Worm (Caenorhabditis elegans) whole organism, L4 larva: ENCODE measurements around the gene F42A6.1.

Experiments used
- D1046.2 ChIP-seq: fragments of 200-800 bp; sonication (Bioruptor generic); IDR thresholded peaks from 2 replicates; pipeline ENCODE4 v1.3.6; 2022; ENCODE audit warnings: missing genetic modification characterization, missing compliant biosample characterization
- F44E2.7 ChIP-seq: fragments of 200-800 bp; sonication (Bioruptor generic); IDR thresholded peaks from 2 replicates; pipeline ENCODE4 v2.1.2; 2022; ENCODE audit warnings: missing genetic modification characterization, missing compliant biosample characterization
- F49E8.2 ChIP-seq: sonication (generic microtip); optimal IDR thresholded peaks from 2 replicates; lab custom pipeline; 2016; ENCODE audit warnings: missing compliant biosample characterization, mild to moderate bottlenecking, missing genetic modification characterization, borderline replicate concordance
- T20F7.1 ChIP-seq: fragments of 200-800 bp; sonication (Bioruptor generic); optimal IDR thresholded peaks from 2 replicates; lab custom pipeline; 2018; ENCODE audit warnings: mild to moderate bottlenecking, missing genetic modification characterization, missing compliant biosample characterization
- T26A8.4 ChIP-seq: fragments of 200-800 bp; sonication (Bioruptor generic); IDR thresholded peaks from 2 replicates; pipeline ENCODE4 v1.3.6; 2022; ENCODE audit warnings: missing genetic modification characterization, missing compliant biosample characterization
- Y5F2A.4 ChIP-seq: fragments of 200-800 bp; sonication (Bioruptor generic); optimal IDR thresholded peaks from 2 replicates; lab custom pipeline; 2018; ENCODE audit warnings: mild to moderate bottlenecking, missing genetic modification characterization, missing compliant biosample characterization
- Y75B8A.6 ChIP-seq: fragments of 200-800 bp; sonication (Bioruptor generic); IDR thresholded peaks from 2 replicates; pipeline ENCODE4 v1.3.6; 2022; ENCODE audit warnings: missing genetic modification reagents, missing genetic modification characterization, missing compliant biosample characterization
- ZK546.5 ChIP-seq, 2 experiments: sonication (generic microtip); optimal IDR thresholded peaks; 2 replicates each; lab custom pipeline; 2017; ENCODE audit warnings: missing biosample characterization in 2 of 2, missing genetic modification characterization in 2 of 2
- attf-4 ChIP-seq: sonication (generic microtip); optimal IDR thresholded peaks from 3 replicates; lab custom pipeline; 2017; ENCODE audit warnings: missing biosample characterization, missing genetic modification characterization
- ceh-20 ChIP-seq: fragments of 200-800 bp; sonication (Bioruptor generic); IDR thresholded peaks from 2 replicates; pipeline ENCODE4 v1.3.6; 2022; ENCODE audit warnings: missing genetic modification reagents, missing genetic modification characterization, missing compliant biosample characterization
- ceh-44 ChIP-seq: fragments of 200-800 bp; sonication (Bioruptor generic); IDR thresholded peaks from 2 replicates; pipeline ENCODE4 v1.3.6; 2022; ENCODE audit warnings: missing genetic modification reagents, missing genetic modification characterization, missing compliant biosample characterization
- daf-16 ChIP-seq, 3 experiments: sonication (generic microtip); optimal IDR thresholded peaks; 2 replicates each; lab custom pipeline; 2016 to 2017; ENCODE audit warnings: missing genetic modification characterization in 3 of 3, missing genetic modification reagents in 3 of 3, mild to moderate bottlenecking in 2 of 3, missing compliant biosample characterization in 2 of 3, missing biosample characterization in 1 of 3, moderate library complexity in 1 of 3
- dmd-6 ChIP-seq: fragments of 200-800 bp; sonication (Bioruptor generic); IDR thresholded peaks from 2 replicates; pipeline ENCODE4 v1.3.6; 2022; ENCODE audit warnings: missing genetic modification reagents, missing genetic modification characterization, missing compliant biosample characterization
- duxl-1 ChIP-seq: sonication (generic microtip); optimal IDR thresholded peaks from 2 replicates; lab custom pipeline; 2016; ENCODE audit warnings: mild to moderate bottlenecking, missing genetic modification characterization, moderate library complexity, missing compliant biosample characterization; ENCODE audit not compliant: poor library complexity
- dve-1 ChIP-seq: sonication (generic microtip); optimal IDR thresholded peaks from 2 replicates; lab custom pipeline; 2017; ENCODE audit warnings: antibody characterized with exemption, mild to moderate bottlenecking, missing genetic modification characterization, missing compliant biosample characterization; ENCODE audit not compliant: insufficient read depth
- egl-27 ChIP-seq: sonication (generic microtip); optimal IDR thresholded peaks from 3 replicates; lab custom pipeline; 2017; ENCODE audit warnings: missing biosample characterization, missing genetic modification reagents, missing genetic modification characterization
- fkh-10 ChIP-seq: fragments of 150-350 bp; optimal IDR thresholded peaks from 2 replicates; lab custom pipeline; 2014; ENCODE audit warnings: missing biosample characterization, missing genetic modification reagents, missing genetic modification characterization
- gei-8 ChIP-seq: fragments of 200-800 bp; sonication (Bioruptor generic); optimal IDR thresholded peaks from 2 replicates; lab custom pipeline; 2018; ENCODE audit warnings: mild to moderate bottlenecking, missing genetic modification characterization, missing compliant biosample characterization
- hlh-30 ChIP-seq: sonication (generic microtip); optimal IDR thresholded peaks from 2 replicates; lab custom pipeline; 2017; ENCODE audit warnings: antibody characterized with exemption, mild to moderate bottlenecking, missing genetic modification characterization, missing compliant biosample characterization; ENCODE audit not compliant: insufficient read depth
- hmg-1.1 ChIP-seq: fragments of 200-800 bp; sonication (Bioruptor generic); IDR thresholded peaks from 2 replicates; pipeline ENCODE4 v1.3.6; 2022; ENCODE audit warnings: missing genetic modification reagents, missing genetic modification characterization, missing compliant biosample characterization
- lim-7 ChIP-seq: fragments of 200-800 bp; sonication (Bioruptor generic); IDR thresholded peaks from 2 replicates; pipeline ENCODE4 v1.3.6; 2022; ENCODE audit warnings: missing genetic modification characterization, missing compliant biosample characterization
- lin-1 ChIP-seq: fragments of 200-800 bp; sonication (Bioruptor generic); IDR thresholded peaks from 2 replicates; pipeline ENCODE4 v1.3.6; 2022; ENCODE audit warnings: missing genetic modification reagents, missing genetic modification characterization, missing compliant biosample characterization
- lin-15B ChIP-seq: fragments of 150-350 bp; sonication (generic microtip); optimal IDR thresholded peaks from 3 replicates; lab custom pipeline; 2014; ENCODE audit warnings: missing biosample characterization, missing genetic modification characterization
- lin-38 ChIP-seq: fragments of 200-800 bp; sonication (Bioruptor generic); IDR thresholded peaks from 2 replicates; pipeline ENCODE4 v1.3.6; 2022; ENCODE audit warnings: missing genetic modification reagents, missing genetic modification characterization, missing compliant biosample characterization
- lir-3 ChIP-seq: sonication (generic microtip); optimal IDR thresholded peaks from 2 replicates; lab custom pipeline; 2016; ENCODE audit warnings: mild to moderate bottlenecking, missing genetic modification characterization, missing compliant biosample characterization
- madf-9 ChIP-seq: fragments of 200-800 bp; sonication (Bioruptor generic); conservative IDR thresholded peaks from 2 replicates; pipeline ENCODE4 v1.3.6; 2022; ENCODE audit warnings: missing genetic modification reagents, missing genetic modification characterization, missing compliant biosample characterization
- mdl-1 ChIP-seq, 2 experiments: fragments of 150-350 bp in 1 of 2; sonication (generic microtip) in 1 of 2; optimal IDR thresholded peaks; 2 replicates each; lab custom pipeline; 2014 to 2017; ENCODE audit warnings: missing biosample characterization in 2 of 2, missing genetic modification characterization in 2 of 2
- mdt-29 ChIP-seq: fragments of 200-800 bp; sonication (Bioruptor generic); IDR thresholded peaks from 2 replicates; pipeline ENCODE4 v1.3.6; 2022; ENCODE audit warnings: missing genetic modification reagents, missing genetic modification characterization, missing compliant biosample characterization
- nhr-111 ChIP-seq: fragments of 200-800 bp; sonication (Bioruptor generic); optimal IDR thresholded peaks from 2 replicates; lab custom pipeline; 2018; ENCODE audit warnings: mild to moderate bottlenecking, missing genetic modification characterization, missing compliant biosample characterization
- nhr-28 ChIP-seq: fragments of 150-350 bp; optimal IDR thresholded peaks from 2 replicates; lab custom pipeline; 2014; ENCODE audit warnings: missing biosample characterization, missing genetic modification characterization
- nhr-6 ChIP-seq: fragments of 150-350 bp; optimal IDR thresholded peaks from 2 replicates; lab custom pipeline; 2014; ENCODE audit warnings: missing biosample characterization, missing genetic modification characterization
- nhr-76 ChIP-seq: fragments of 150-350 bp; optimal IDR thresholded peaks from 2 replicates; lab custom pipeline; 2014; ENCODE audit warnings: missing biosample characterization, missing genetic modification characterization
- pqm-1 ChIP-seq: sonication (generic microtip); optimal IDR thresholded peaks from 2 replicates; lab custom pipeline; 2017; ENCODE audit warnings: missing biosample characterization, missing genetic modification characterization
- rbr-2 ChIP-seq: sonication (generic microtip); optimal IDR thresholded peaks from 2 replicates; lab custom pipeline; 2016; ENCODE audit warnings: missing genotype, missing genetic modification characterization, missing compliant biosample characterization
- sdz-12 ChIP-seq: fragments of 200-800 bp; sonication (Bioruptor generic); optimal IDR thresholded peaks from 2 replicates; lab custom pipeline; 2018; ENCODE audit warnings: mild to moderate bottlenecking, missing genetic modification characterization, missing compliant biosample characterization
- set-16 ChIP-seq: fragments of 200-800 bp; sonication (Bioruptor generic); IDR thresholded peaks from 2 replicates; pipeline ENCODE4 v1.3.6; 2022; ENCODE audit warnings: missing genetic modification reagents, missing genetic modification characterization, missing compliant biosample characterization
- skn-1 ChIP-seq: fragments of 150-350 bp; optimal IDR thresholded peaks from 2 replicates; lab custom pipeline; 2014; ENCODE audit warnings: missing biosample characterization, missing genetic modification characterization
- snpc-1.2 ChIP-seq: fragments of 200-800 bp; sonication (Bioruptor generic); IDR thresholded peaks from 2 replicates; pipeline ENCODE4 v1.3.6; 2022; ENCODE audit warnings: missing genetic modification reagents, missing genetic modification characterization, missing compliant biosample characterization
- spr-1 ChIP-seq: sonication (generic microtip); optimal IDR thresholded peaks from 2 replicates; lab custom pipeline; 2016; ENCODE audit warnings: mild to moderate bottlenecking, missing genetic modification characterization, missing compliant biosample characterization
- spr-3 ChIP-seq: fragments of 200-800 bp; sonication (Bioruptor generic); optimal IDR thresholded peaks from 2 replicates; lab custom pipeline; 2018; ENCODE audit warnings: mild to moderate bottlenecking, missing genetic modification characterization, missing compliant biosample characterization
- tag-97 ChIP-seq: fragments of 200-800 bp; sonication (Bioruptor generic); IDR thresholded peaks from 2 replicates; pipeline ENCODE4 v1.3.6; 2022; ENCODE audit warnings: missing genetic modification characterization, missing compliant biosample characterization
- unc-130 ChIP-seq: sonication (generic microtip); optimal IDR thresholded peaks from 2 replicates; lab custom pipeline; 2016; ENCODE audit warnings: missing genetic modification reagents, missing genetic modification characterization, missing compliant biosample characterization
- unc-62 ChIP-seq, 3 experiments: fragments of 150-350 bp in 1 of 3; sonication (generic microtip); optimal IDR thresholded peaks in 2 of 3; peaks in 1 of 3; 1 replicate in 1 of 3; 2 replicates in 2 of 3; lab custom pipeline; 2014 to 2017; ENCODE audit warnings: missing biosample characterization in 3 of 3, missing genetic modification characterization in 3 of 3, missing genetic modification reagents in 3 of 3, missing genotype in 1 of 3
- zag-1 ChIP-seq: fragments of 150-350 bp; optimal IDR thresholded peaks from 2 replicates; lab custom pipeline; 2014; ENCODE audit warnings: missing biosample characterization, missing genetic modification characterization
- zfp-2 ChIP-seq: sonication (generic microtip); optimal IDR thresholded peaks from 2 replicates; lab custom pipeline; 2016; ENCODE audit warnings: mild to moderate bottlenecking, missing genetic modification characterization, missing compliant biosample characterization
- zfp-3 ChIP-seq: fragments of 200-800 bp; sonication (Bioruptor generic); conservative IDR thresholded peaks from 2 replicates; pipeline ENCODE4 v1.3.6; 2022; ENCODE audit warnings: missing genetic modification reagents, missing genetic modification characterization, missing compliant biosample characterization
- zip-11 ChIP-seq: fragments of 200-800 bp; sonication (Bioruptor generic); IDR thresholded peaks from 2 replicates; pipeline ENCODE4 v1.3.6; 2022; ENCODE audit warnings: missing genetic modification characterization, missing compliant biosample characterization

The F42A6.1 gene

DNA sequence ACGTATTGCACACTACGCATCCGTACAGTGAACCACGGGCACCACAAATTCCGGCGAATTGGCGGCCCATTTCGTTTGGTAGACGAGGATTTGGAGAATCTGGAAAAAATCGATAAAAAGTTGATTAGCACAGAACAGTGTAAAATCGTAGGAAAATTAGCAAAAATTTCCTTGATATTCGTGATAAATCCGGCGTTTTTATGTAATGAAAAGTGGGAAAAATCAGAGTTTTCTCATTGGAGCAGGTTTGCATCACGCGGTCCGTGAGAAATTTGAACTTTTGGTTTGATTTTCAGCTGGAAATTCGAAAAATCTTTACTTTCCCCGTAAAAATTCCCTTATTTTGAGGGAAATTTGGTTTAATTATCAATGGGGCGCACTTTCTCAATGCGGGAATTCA, 29.2 kb downstream of the F42A6.1 start, which contains the start of gene B0546.4 (continued):
- TF ChIP-seq fkh-10 (GFP tag; lab: Kevin White, UChicago) (no peak), Y75B8A.6 (GFP tag; lab: Robert Waterston, UW) (no peak), set-16 (GFP tag; lab: Robert Waterston, UW) (no peak)

DNA sequence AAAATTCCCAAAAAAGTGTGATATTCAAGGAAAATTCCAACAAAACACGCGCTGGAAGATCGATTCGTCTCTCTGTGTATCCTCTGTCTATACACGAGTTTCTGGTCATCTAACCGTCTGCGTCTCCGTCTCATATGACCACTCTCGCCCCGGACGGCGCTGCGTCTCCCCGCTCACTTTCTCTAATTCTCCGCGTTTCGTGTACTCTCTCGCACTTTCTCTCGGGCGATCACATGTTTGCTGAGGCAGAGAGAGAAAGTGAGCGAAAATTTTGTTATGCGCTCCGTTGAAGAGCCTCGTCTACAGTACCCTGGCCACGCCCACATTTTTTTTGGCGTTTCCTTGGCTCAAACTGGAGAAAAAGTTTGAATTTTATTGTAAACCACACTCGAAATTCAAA, 29.7 kb downstream of the F42A6.1 start:
- TF ChIP-seq lin-38 (GFP tag; lab: Robert Waterston, UW): peak; percentile 87
- TF ChIP-seq tag-97 (GFP tag; lab: Robert Waterston, UW): no peak
- TF ChIP-seq unc-62 (GFP tag; optimal IDR thresholded peaks at IDR 0.05 in 1 of 2; lab: Kevin White, UChicago): peak in 1 of 2 experiments; percentile 91
- no peak for TF ChIP-seq unc-62 (tag; optimal IDR thresholded peaks at IDR 0.05; lab: Kevin White, UChicago)
- TF ChIP-seq lir-3: no peak
- TF ChIP-seq nhr-6: peak; percentile 73
- no peak for TF ChIP-seq lin-15B (tag; lab: Kevin White, UChicago)
- peak; percentile 39 for TF ChIP-seq spr-3
- peak; percentile 44 for TF ChIP-seq fkh-10 (GFP tag; lab: Kevin White, UChicago)
- TF ChIP-seq duxl-1 (tag; lab: Kevin White, UChicago): peak; percentile 83
- TF ChIP-seq T20F7.1 (GFP tag; lab: Kevin White, UChicago): peak; percentile 85
- TF ChIP-seq egl-27 (tag; lab: Kevin White, UChicago): no peak
- TF ChIP-seq mdl-1 (tag; optimal IDR thresholded peaks at IDR 0.05; lab: Kevin White, UChicago): peak; percentile 82 to 92
- TF ChIP-seq mdt-29 (GFP tag; lab: Robert Waterston, UW): peak; percentile 50; the same call in 1 of the 2 replicates
- TF ChIP-seq gei-8 (GFP tag; lab: Kevin White, UChicago): no peak
- 0 out of 2 replicates have a peak, but pooled peaks have one; percentile 49 for TF ChIP-seq zfp-3 (GFP tag; lab: Robert Waterston, UW)
- peak; percentile 16 to 19 for TF ChIP-seq daf-16 (GFP tag; optimal IDR thresholded peaks at IDR 0.05; lab: Kevin White, UChicago)
- peak; percentile 76 for TF ChIP-seq daf-16 (tag; optimal IDR thresholded peaks at IDR 0.05; lab: Kevin White, UChicago)
- TF ChIP-seq dmd-6 (GFP tag; lab: Robert Waterston, UW): peak; percentile 88
- peak; percentile 95 for TF ChIP-seq hmg-1.1
- TF ChIP-seq zfp-2: no peak
- TF ChIP-seq spr-1: peak; percentile 85
- TF ChIP-seq lim-7 (GFP tag; lab: Robert Waterston, UW): no peak
- no peak for TF ChIP-seq D1046.2 (GFP tag; lab: Robert Waterston, UW)
- TF ChIP-seq snpc-1.2 (GFP tag; lab: Robert Waterston, UW): peak; percentile 46; the same call in 1 of the 2 replicates
- no peak for TF ChIP-seq F49E8.2 (tag; lab: Kevin White, UChicago)
- peak; percentile 67; the same call in 1 of the 2 replicates for TF ChIP-seq lin-1 (GFP tag; lab: Robert Waterston, UW)
- no peak for TF ChIP-seq unc-130 (GFP tag; lab: Kevin White, UChicago)
- TF ChIP-seq ZK546.5 (tag; optimal IDR thresholded peaks at IDR 0.05; lab: Kevin White, UChicago): no peak
- peak; percentile 8 for TF ChIP-seq skn-1
- TF ChIP-seq Y75B8A.6 (GFP tag; lab: Robert Waterston, UW): no peak
- no peak for TF ChIP-seq pqm-1
- TF ChIP-seq zag-1 (tag; lab: Kevin White, UChicago): no peak
- TF ChIP-seq rbr-2 (tag; lab: Kevin White, UChicago): peak; percentile 91
- TF ChIP-seq sdz-12 (GFP tag; lab: Kevin White, UChicago): no peak
- no peak for TF ChIP-seq nhr-111 (GFP tag; lab: Kevin White, UChicago)
- TF ChIP-seq dve-1: peak; percentile 89
- peak; percentile 84 for TF ChIP-seq nhr-28
- peak; percentile 100 for TF ChIP-seq hlh-30 (tag; lab: Kevin White, UChicago)
- TF ChIP-seq nhr-76 (tag; lab: Kevin White, UChicago): no peak
- peak; percentile 72 for TF ChIP-seq madf-9
- TF ChIP-seq attf-4 (tag; lab: Kevin White, UChicago): no peak
- TF ChIP-seq zip-11: no peak
- peak; percentile 91 for TF ChIP-seq ceh-20 (GFP tag; lab: Robert Waterston, UW)
- peak; percentile 92 for TF ChIP-seq T26A8.4 (GFP tag; lab: Robert Waterston, UW)
- TF ChIP-seq set-16 (GFP tag; lab: Robert Waterston, UW): peak; percentile 86
- TF ChIP-seq Y5F2A.4 (GFP tag; lab: Kevin White, UChicago): no peak
- TF ChIP-seq ceh-44: no peak
- no peak for TF ChIP-seq F44E2.7 (GFP tag; lab: Robert Waterston, UW)
